Worm (Caenorhabditis elegans): Measurements from ENCODE around the gene sulp-3.

The sulp-3 gene

ce11 chrX:8438756-8439155 lies 30.6 kb upstream of the sulp-3 start:
- TF ChIP-seq alr-1 (tag; optimal IDR thresholded peaks at IDR 0.05) = no peak
- TF ChIP-seq R02D3.7 (tag; optimal IDR thresholded peaks at IDR 0.05) = no peak
- peak; percentile 37 for TF ChIP-seq blmp-1 (tag; optimal IDR thresholded peaks at IDR 0.05; ENCODE audit: insufficient read depth)
- TF ChIP-seq aly-2 (tag; optimal IDR thresholded peaks at IDR 0.05) = no peak
- TF ChIP-seq ztf-11 (tag; optimal IDR thresholded peaks at IDR 0.05) = no peak
- no peak for TF ChIP-seq nhr-25 (tag; optimal IDR thresholded peaks at IDR 0.05)
- no peak for TF ChIP-seq lin-13 (GFP tag; optimal IDR thresholded peaks at IDR 0.05)
- no peak for TF ChIP-seq mab-5 (tag; optimal IDR thresholded peaks at IDR 0.05)
- TF ChIP-seq C34F6.9 (tag; optimal IDR thresholded peaks at IDR 0.05) = no peak

- TF ChIP-seq nhr-129 (tag; optimal IDR thresholded peaks at IDR 0.05) (no peak), peb-1 (tag; optimal IDR thresholded peaks at IDR 0.05) (no peak), aly-2 (tag; optimal IDR thresholded peaks at IDR 0.05) (no peak), nhr-77 (tag; optimal IDR thresholded peaks at IDR 0.05) (no peak), unc-55 (GFP tag; optimal IDR thresholded peaks at IDR 0.05) (no peak), lin-13 (GFP tag; optimal IDR thresholded peaks at IDR 0.05) (no peak)
Observed at ce11 chrX:8432361-8432760, 24.2 kb upstream of the sulp-3 start, which contains the start of gene kin-9. TSS of gene kin-9 (plus strand) at chrX:8432661.

ce11 chrX:8429503-8429902 lies 21.3 kb upstream of the sulp-3 start:
- no peak for TF ChIP-seq sma-3 (GFP tag; optimal IDR thresholded peaks at IDR 0.05)
- no peak for TF ChIP-seq ama-1 (optimal IDR thresholded peaks at IDR 0.05)
- TF ChIP-seq nhr-129 (tag; optimal IDR thresholded peaks at IDR 0.05) = no peak
- no peak for TF ChIP-seq aly-2 (tag; optimal IDR thresholded peaks at IDR 0.05)
- TF ChIP-seq R02D3.7 (tag; optimal IDR thresholded peaks at IDR 0.05) = no peak

ce11 chrX:8428319-8428888 lies 20.2 kb upstream of the sulp-3 start, which contains the start of gene F08F1.3:
TSS of gene F08F1.3 (plus strand) at chrX:8428838.
- TF ChIP-seq C34F6.9 (tag; optimal IDR thresholded peaks at IDR 0.05) (no peak), fos-1 (tag; optimal IDR thresholded peaks at IDR 0.05) (peak; percentile 42), dmd-4 (tag; optimal IDR thresholded peaks at IDR 0.05) (no peak)

ce11 chrX:8426160-8426712 lies 18.1 kb upstream of the sulp-3 start:
- TF ChIP-seq nhr-12 (tag; optimal IDR thresholded peaks at IDR 0.05) (no peak), unc-39 (tag; optimal IDR thresholded peaks at IDR 0.05) (no peak), lin-39 (tag; optimal IDR thresholded peaks at IDR 0.05) (no peak), gmeb-1 (tag; optimal IDR thresholded peaks at IDR 0.05) (no peak), ZK546.5 (tag; optimal IDR thresholded peaks at IDR 0.05) (no peak), lin-13 (GFP tag; optimal IDR thresholded peaks at IDR 0.05) (no peak), R02D3.7 (tag; optimal IDR thresholded peaks at IDR 0.05) (no peak), elt-3 (tag; optimal IDR thresholded peaks at IDR 0.05) (no peak), mdl-1 (tag; optimal IDR thresholded peaks at IDR 0.05) (no peak), lsy-2 (tag; optimal IDR thresholded peaks at IDR 0.05) (no peak), ceh-16 (tag; optimal IDR thresholded peaks at IDR 0.05) (no peak), nhr-11 (tag; optimal IDR thresholded peaks at IDR 0.05) (no peak), lin-11 (tag; optimal IDR thresholded peaks at IDR 0.05) (no peak)

- no peak for TF ChIP-seq Y55F3AM.14 (GFP tag; optimal IDR thresholded peaks at IDR 0.05)
- TF ChIP-seq ztf-11 (tag; optimal IDR thresholded peaks at IDR 0.05) = no peak
- no peak for TF ChIP-seq unc-39 (tag; optimal IDR thresholded peaks at IDR 0.05)
- TF ChIP-seq nhr-10 (tag; optimal IDR thresholded peaks at IDR 0.05) = no peak
- no peak for TF ChIP-seq elt-1 (tag; optimal IDR thresholded peaks at IDR 0.05)
Observed at ce11 chrX:8424286-8424685, 16.1 kb upstream of the sulp-3 start.

- TF ChIP-seq sma-3 (GFP tag; optimal IDR thresholded peaks at IDR 0.05) (no peak), unc-55 (GFP tag; optimal IDR thresholded peaks at IDR 0.05) (no peak), dmd-4 (tag; optimal IDR thresholded peaks at IDR 0.05) (no peak), egl-27 (tag; optimal IDR thresholded peaks at IDR 0.05) (no peak), nhr-11 (tag; optimal IDR thresholded peaks at IDR 0.05) (no peak), mbf-1 (tag; optimal IDR thresholded peaks at IDR 0.05) (no peak), sma-9 (GFP tag; optimal IDR thresholded peaks at IDR 0.05) (no peak), sma-9 (tag; optimal IDR thresholded peaks at IDR 0.05) (no peak), nhr-129 (tag; optimal IDR thresholded peaks at IDR 0.05) (no peak), F13H6.1 (tag; optimal IDR thresholded peaks at IDR 0.05) (no peak), snpc-4 (tag; optimal IDR thresholded peaks at IDR 0.05) (no peak), blmp-1 (tag; optimal IDR thresholded peaks at IDR 0.05; ENCODE audit: insufficient read depth) (no peak), Y55F3AM.14 (GFP tag; optimal IDR thresholded peaks at IDR 0.05) (no peak), ztf-4 (tag; optimal IDR thresholded peaks at IDR 0.05) (no peak), alr-1 (tag; optimal IDR thresholded peaks at IDR 0.05) (no peak), R02D3.7 (tag; optimal IDR thresholded peaks at IDR 0.05) (no peak)
Observed at ce11 chrX:8423633-8424032, 15.5 kb upstream of the sulp-3 start, which contains the start of gene tth-1. TSS of gene tth-1 (minus strand) at chrX:8423733.
